Fruit fly (Drosophila melanogaster) S2 (cell line): ENCODE results near the gene CG42399.

Experiments
- CG8478 ChIP-seq: fragments of >200 bp; optimal IDR thresholded peaks from 2 replicates; lab custom pipeline; 2018
- CTCF ChIP-seq, 2 experiments: fragments of >200 bp; optimal IDR thresholded peaks; 2 replicates each; lab custom pipeline; 2018

DNA sequence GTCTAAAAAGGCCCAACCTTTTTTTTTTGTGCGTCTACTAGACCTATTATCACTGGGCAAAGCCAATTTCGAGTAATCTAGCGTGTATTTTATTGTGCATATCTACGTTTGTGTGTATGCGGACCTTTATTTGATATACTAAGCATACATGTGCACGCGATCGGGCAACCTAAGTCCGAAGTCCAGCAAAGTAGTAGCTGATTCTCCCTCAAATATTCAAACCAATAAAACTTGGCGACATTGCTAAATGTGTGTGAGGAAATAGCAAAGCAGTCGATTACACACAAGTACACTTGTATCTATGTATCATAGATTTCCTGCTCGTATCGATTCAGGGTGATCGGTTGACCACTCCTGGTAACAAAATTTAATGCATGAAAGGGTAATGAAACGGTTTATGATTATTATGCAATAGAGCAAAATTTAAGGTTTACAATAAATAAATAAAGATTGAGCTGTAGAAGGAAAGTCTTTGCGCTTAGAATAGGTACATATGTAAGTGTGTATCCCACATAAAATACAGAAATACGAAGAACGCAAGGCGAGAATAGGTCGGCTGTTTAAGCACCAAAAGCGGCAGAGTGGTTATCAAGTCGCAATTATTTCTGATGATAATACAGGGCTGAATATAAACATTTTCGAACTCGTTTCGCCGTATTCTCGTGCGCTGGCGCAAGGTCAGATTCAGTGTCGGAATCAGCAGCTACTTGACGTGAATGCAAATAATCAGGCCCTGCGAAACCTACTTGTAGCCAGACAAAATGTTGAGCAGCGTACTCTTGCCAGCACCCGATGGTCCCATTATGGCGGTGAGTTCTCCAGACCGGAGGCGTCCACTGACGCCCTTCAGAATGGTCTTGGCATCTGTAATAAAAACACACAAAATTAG is 27.5 kb downstream of the CG42399 start:
- TF ChIP-seq CG8478 (lab: Kevin White, UChicago) (no peak), CTCF (optimal IDR thresholded peaks at IDR 0.05; lab: Kevin White, UChicago) (no peak)
